Fruit fly (Drosophila melanogaster) whole organism, embryonic: ENCODE results near the gene CG43618.

Experiments used
- CG10462 ChIP-seq: fragments of 200-800 bp; sonication (Bioruptor generic); optimal IDR thresholded peaks from 2 replicates; lab custom pipeline; 2016; ENCODE audit warnings: missing biosample characterization, missing genetic modification characterization
- CG10543 ChIP-seq: fragments of 200-800 bp; sonication (Bioruptor generic); optimal IDR thresholded peaks from 3 replicates; lab custom pipeline; 2017; ENCODE audit warnings: missing biosample characterization, mild to moderate bottlenecking, missing genetic modification characterization, moderate library complexity
- CG10654 ChIP-seq: fragments of 200-800 bp; sonication (Bioruptor generic); optimal IDR thresholded peaks from 2 replicates; lab custom pipeline; 2016; ENCODE audit warnings: missing biosample characterization, missing genetic modification characterization
- CG11723 ChIP-seq: fragments of 200-800 bp; sonication (Bioruptor generic); optimal IDR thresholded peaks from 2 replicates; lab custom pipeline; 2017; ENCODE audit warnings: missing biosample characterization, mild to moderate bottlenecking, missing genetic modification characterization
- CG12236 ChIP-seq: fragments of 200-800 bp; sonication (Bioruptor generic); optimal IDR thresholded peaks from 2 replicates; lab custom pipeline; 2016; ENCODE audit warnings: missing biosample characterization, missing genetic modification characterization
- CG12299 ChIP-seq: fragments of 200-800 bp; sonication (Bioruptor generic); optimal IDR thresholded peaks from 2 replicates; lab custom pipeline; 2018; ENCODE audit warnings: missing biosample characterization, mild to moderate bottlenecking, missing genetic modification characterization
- CG13123 ChIP-seq: fragments of 200-800 bp; sonication (Bioruptor generic); optimal IDR thresholded peaks from 2 replicates; lab custom pipeline; 2016; ENCODE audit warnings: missing biosample characterization, missing genetic modification characterization
- CG17361 ChIP-seq: fragments of 200-800 bp; sonication (Bioruptor generic); IDR thresholded peaks from 3 replicates; pipeline ENCODE4 v1.3.6; 2022; ENCODE audit warnings: missing biosample characterization, missing genetic modification characterization
- CG17385 ChIP-seq: fragments of 200-800 bp; sonication (Bioruptor generic); optimal IDR thresholded peaks from 3 replicates; lab custom pipeline; 2018; ENCODE audit warnings: missing biosample characterization, mild to moderate bottlenecking, missing genetic modification characterization
- CG17802 ChIP-seq: fragments of 200-800 bp; sonication (Bioruptor generic); optimal IDR thresholded peaks from 2 replicates; lab custom pipeline; 2018; ENCODE audit warnings: missing biosample characterization, mild to moderate bottlenecking, missing genetic modification characterization, moderate library complexity
- CG17829 ChIP-seq: fragments of 200-800 bp; optimal IDR thresholded peaks from 2 replicates; lab custom pipeline; 2019; ENCODE audit warnings: missing biosample characterization, mild to moderate bottlenecking, missing genetic modification characterization, moderate library complexity
- CG18599 ChIP-seq: fragments of 200-800 bp; sonication (Bioruptor generic); optimal IDR thresholded peaks from 3 replicates; lab custom pipeline; 2017; ENCODE audit warnings: missing biosample characterization, missing genetic modification characterization, mild to moderate bottlenecking, moderate library complexity, missing genetic modification reagents
- CG31441 ChIP-seq: fragments of 200-800 bp; sonication (Bioruptor generic); IDR thresholded peaks from 2 replicates; pipeline ENCODE4 v1.3.6; 2022; ENCODE audit warnings: missing biosample characterization, missing genetic modification characterization
- CG4424 ChIP-seq: fragments of 200-800 bp; sonication (Bioruptor generic); optimal IDR thresholded peaks from 3 replicates; lab custom pipeline; 2016; ENCODE audit warnings: missing biosample characterization, missing genetic modification characterization
- CG7745 ChIP-seq: fragments of 200-800 bp; sonication (Bioruptor generic); optimal IDR thresholded peaks from 2 replicates; lab custom pipeline; 2018; ENCODE audit warnings: missing biosample characterization, mild to moderate bottlenecking, missing genetic modification characterization, moderate library complexity
- CG7786 ChIP-seq: fragments of 200-800 bp; sonication (Bioruptor generic); optimal IDR thresholded peaks from 2 replicates; lab custom pipeline; 2016; ENCODE audit warnings: missing biosample characterization, missing genetic modification characterization
- CG8281 ChIP-seq: fragments of 200-800 bp; sonication (Bioruptor generic); optimal IDR thresholded peaks from 2 replicates; lab custom pipeline; 2018; ENCODE audit warnings: missing biosample characterization, mild to moderate bottlenecking, missing genetic modification characterization, moderate library complexity
- CG8388 ChIP-seq: fragments of 200-800 bp; sonication (Bioruptor generic); optimal IDR thresholded peaks from 2 replicates; lab custom pipeline; 2019; ENCODE audit warnings: missing biosample characterization, mild to moderate bottlenecking, missing genetic modification characterization, moderate library complexity
- CG9609 ChIP-seq: fragments of 200-800 bp; sonication (Bioruptor generic); optimal IDR thresholded peaks from 3 replicates; lab custom pipeline; 2016; ENCODE audit warnings: missing biosample characterization, missing genetic modification characterization
- CoRest ChIP-seq: fragments of 200-800 bp; sonication (Bioruptor generic); optimal IDR thresholded peaks from 3 replicates; lab custom pipeline; 2018; ENCODE audit warnings: missing biosample characterization, mild to moderate bottlenecking, missing genetic modification characterization, moderate library complexity
- D ChIP-seq, 2 experiments: fragments of 200-800 bp in 1 of 2; fragments of >200 bp in 1 of 2; sonication (Bioruptor generic) in 1 of 2; optimal IDR thresholded peaks; 2 replicates in 1 of 2; 3 replicates in 1 of 2; lab custom pipeline; 2017; ENCODE audit warnings: mild to moderate bottlenecking in 1 of 2, missing biosample characterization in 1 of 2, missing genetic modification characterization in 1 of 2, missing genetic modification reagents in 1 of 2
- H15 ChIP-seq: fragments of 200-800 bp; sonication (Bioruptor generic); IDR thresholded peaks from 3 replicates; pipeline ENCODE4 v1.3.6; 2022; ENCODE audit warnings: missing biosample characterization, missing genetic modification characterization
- Hmx ChIP-seq: fragments of 200-800 bp; sonication (Bioruptor generic); optimal IDR thresholded peaks from 2 replicates; lab custom pipeline; 2016; ENCODE audit warnings: missing biosample characterization, missing genetic modification characterization
- Hr3 ChIP-seq: fragments of 200-800 bp; sonication (Bioruptor generic); optimal IDR thresholded peaks from 3 replicates; lab custom pipeline; 2016; ENCODE audit warnings: missing biosample characterization, missing genetic modification characterization
- Hr51 ChIP-seq, 2 experiments: fragments of 200-800 bp; sonication (Bioruptor generic); optimal IDR thresholded peaks; 2 replicates in 1 of 2; 3 replicates in 1 of 2; lab custom pipeline; 2016 to 2018; ENCODE audit warnings: missing biosample characterization in 2 of 2, missing genetic modification characterization in 2 of 2, mild to moderate bottlenecking in 1 of 2, moderate library complexity in 1 of 2
- Lhr ChIP-seq: fragments of 200-800 bp; sonication (Bioruptor generic); optimal IDR thresholded peaks from 3 replicates; lab custom pipeline; 2017; ENCODE audit warnings: mild to moderate bottlenecking, missing biosample characterization, missing genetic modification reagents, missing genetic modification characterization
- Lim3 ChIP-seq: fragments of 200-800 bp; sonication (Bioruptor generic); IDR thresholded peaks from 2 replicates; pipeline ENCODE4 v1.3.6; 2022; ENCODE audit warnings: missing biosample characterization, missing genetic modification characterization
- Max ChIP-seq: fragments of 200-800 bp; sonication (Bioruptor generic); optimal IDR thresholded peaks from 2 replicates; lab custom pipeline; 2016; ENCODE audit warnings: missing biosample characterization, mild to moderate bottlenecking, missing genetic modification characterization
- Nf-YA ChIP-seq: fragments of 200-800 bp; sonication (Bioruptor generic); IDR thresholded peaks from 2 replicates; pipeline ENCODE4 v1.3.6; 2022; ENCODE audit warnings: missing biosample characterization, missing genetic modification characterization
- Sox102F ChIP-seq: fragments of 200-800 bp; sonication (Bioruptor generic); optimal IDR thresholded peaks from 2 replicates; lab custom pipeline; 2018; ENCODE audit warnings: missing biosample characterization, mild to moderate bottlenecking, missing genetic modification characterization, moderate library complexity
- Taf1 ChIP-seq: fragments of 200-800 bp; sonication (Bioruptor generic); IDR thresholded peaks from 2 replicates; pipeline ENCODE4 v1.3.6; 2022; ENCODE audit warnings: missing biosample characterization, missing genetic modification characterization
- Usf ChIP-seq: fragments of 200-800 bp; sonication (Bioruptor generic); optimal IDR thresholded peaks from 2 replicates; lab custom pipeline; 2017; ENCODE audit warnings: missing genotype, missing biosample characterization, missing genetic modification characterization
- ase ChIP-seq: fragments of 200-800 bp; sonication (Bioruptor generic); IDR thresholded peaks from 3 replicates; pipeline ENCODE4 v1.3.6; 2022; ENCODE audit warnings: missing biosample characterization, missing genetic modification characterization
- ash1 ChIP-seq: fragments of 200-800 bp; sonication (Bioruptor generic); optimal IDR thresholded peaks from 2 replicates; lab custom pipeline; 2018; ENCODE audit warnings: missing biosample characterization, mild to moderate bottlenecking, missing genetic modification characterization
- bsh ChIP-seq, 2 experiments: fragments of 200-800 bp; sonication (Bioruptor generic); optimal IDR thresholded peaks; 2 replicates each; lab custom pipeline; 2017 to 2018; ENCODE audit warnings: mild to moderate bottlenecking in 2 of 2, missing biosample characterization in 2 of 2, missing genetic modification characterization in 2 of 2, moderate library complexity in 1 of 2
- disco-r ChIP-seq: fragments of 200-800 bp; sonication (Bioruptor generic); optimal IDR thresholded peaks from 2 replicates; lab custom pipeline; 2016; ENCODE audit warnings: missing biosample characterization, missing genetic modification characterization
- eyg ChIP-seq: fragments of 200-800 bp; sonication (Bioruptor generic); optimal IDR thresholded peaks from 3 replicates; lab custom pipeline; 2016; ENCODE audit warnings: missing biosample characterization, missing genetic modification characterization
- fu2 ChIP-seq: fragments of 200-800 bp; sonication (Bioruptor generic); optimal IDR thresholded peaks from 2 replicates; lab custom pipeline; 2016; ENCODE audit warnings: missing biosample characterization, missing genetic modification characterization
- hth ChIP-seq: fragments of >200 bp; optimal IDR thresholded peaks from 2 replicates; lab custom pipeline; 2017; ENCODE audit warnings: inconsistent platforms
- lbe ChIP-seq: fragments of 200-800 bp; sonication (Bioruptor generic); optimal IDR thresholded peaks from 2 replicates; lab custom pipeline; 2016; ENCODE audit warnings: missing biosample characterization, mild to moderate bottlenecking, missing genetic modification characterization
- onecut ChIP-seq: fragments of 200-800 bp; sonication (Bioruptor generic); IDR thresholded peaks from 2 replicates; pipeline ENCODE4 v1.3.6; 2022; ENCODE audit warnings: missing biosample characterization, missing genetic modification characterization
- pho ChIP-seq: fragments of 200-800 bp; sonication (Bioruptor generic); optimal IDR thresholded peaks from 2 replicates; lab custom pipeline; 2016; ENCODE audit warnings: missing biosample characterization, missing genetic modification characterization
- repo ChIP-seq: fragments of 200-800 bp; sonication (Bioruptor generic); optimal IDR thresholded peaks from 2 replicates; lab custom pipeline; 2016; ENCODE audit warnings: missing biosample characterization, missing genetic modification characterization
- salm ChIP-seq: fragments of 200-800 bp; sonication (Bioruptor generic); optimal IDR thresholded peaks from 2 replicates; lab custom pipeline; 2018; ENCODE audit warnings: missing biosample characterization, mild to moderate bottlenecking, missing genetic modification characterization
- sc ChIP-seq, 3 experiments: fragments of >200 bp in 2 of 3; fragments of 200-800 bp in 1 of 3; sonication (Bioruptor generic) in 1 of 3; optimal IDR thresholded peaks; 2 replicates in 2 of 3; 3 replicates in 1 of 3; lab custom pipeline; 2017; ENCODE audit warnings: mild to moderate bottlenecking in 1 of 3, missing biosample characterization in 1 of 3, missing genetic modification characterization in 1 of 3, missing genetic modification reagents in 1 of 3
- scrt ChIP-seq: fragments of 200-800 bp; sonication (Bioruptor generic); optimal IDR thresholded peaks from 2 replicates; lab custom pipeline; 2018; ENCODE audit warnings: missing biosample characterization, mild to moderate bottlenecking, missing genetic modification characterization, moderate library complexity
- sens ChIP-seq: fragments of 200-800 bp; sonication (Bioruptor generic); peaks from one replicate; lab custom pipeline; 2016; ENCODE audit warnings: missing biosample characterization, missing genetic modification characterization
- tna ChIP-seq: fragments of 200-800 bp; sonication (Bioruptor generic); IDR thresholded peaks from 2 replicates; pipeline ENCODE4 v1.3.6; 2022; ENCODE audit warnings: missing biosample characterization, missing genetic modification characterization; ENCODE audit not compliant: partially characterized antibody
- tx ChIP-seq: fragments of 200-800 bp; sonication (Bioruptor generic); optimal IDR thresholded peaks from 2 replicates; lab custom pipeline; 2016; ENCODE audit warnings: missing biosample characterization, missing genetic modification characterization

The CG43618 gene

DNA sequence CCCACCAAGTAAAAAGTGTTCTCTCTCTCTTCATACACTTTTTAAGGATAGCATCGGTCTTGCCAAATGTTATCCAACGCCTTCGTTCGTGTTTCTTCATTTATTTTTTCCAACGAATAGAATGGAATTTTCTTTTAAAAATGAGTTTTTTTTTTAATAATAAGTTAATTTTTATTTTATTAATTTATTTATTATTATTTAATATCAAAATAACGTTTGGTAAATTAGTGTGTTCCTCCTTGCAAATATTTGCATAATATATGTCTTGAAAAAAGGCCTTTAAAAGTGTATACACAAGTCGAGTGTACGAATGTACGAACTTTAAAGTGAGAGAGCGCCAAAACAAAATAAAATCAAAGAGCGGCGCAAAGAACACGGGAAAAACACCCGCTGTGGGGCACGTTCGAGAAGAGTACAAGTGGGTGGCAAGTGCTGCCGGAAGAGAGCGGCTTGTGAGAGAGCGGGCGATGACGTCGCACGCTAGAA lies 21.7 kb upstream of the CG43618 start (continued):
- TF ChIP-seq Usf (GFP tag; lab: Kevin White, UChicago): peak; percentile 70
- TF ChIP-seq Lim3 (GFP tag; lab: Robert Waterston, UW): no peak
- no peak; the same call in 1 of the 3 replicates for TF ChIP-seq CG17361 (GFP tag; lab: Robert Waterston, UW)
- TF ChIP-seq CG12236 (GFP tag; lab: Kevin White, UChicago): no peak
- 0 out of 3 replicates have a peak, but pooled peaks have one; percentile 48 for TF ChIP-seq H15 (GFP tag; lab: Robert Waterston, UW)
- peak; percentile 46 for TF ChIP-seq lbe (GFP tag; lab: Kevin White, UChicago)
- no peak for TF ChIP-seq tna (GFP tag; lab: Robert Waterston, UW)
- TF ChIP-seq CG11723: peak; percentile 77
- no peak for TF ChIP-seq disco-r
- no peak for TF ChIP-seq CG7786 (GFP tag; lab: Kevin White, UChicago)
- TF ChIP-seq ash1 (GFP tag; lab: Kevin White, UChicago): no peak
- TF ChIP-seq Hr3 (GFP tag; lab: Kevin White, UChicago): peak; percentile 91
- peak; percentile 44 for TF ChIP-seq CG9609
- TF ChIP-seq sens (GFP tag; lab: Kevin White, UChicago): no peak
- peak; percentile 25 for TF ChIP-seq CG10654
- TF ChIP-seq sc (optimal IDR thresholded peaks at IDR 0.05; lab: Kevin White, UChicago): no peak
- peak; percentile 86 for TF ChIP-seq sc (GFP tag; optimal IDR thresholded peaks at IDR 0.05; lab: Kevin White, UChicago)
- TF ChIP-seq Taf1: no peak
- peak; percentile 25 for TF ChIP-seq fu2 (GFP tag; lab: Kevin White, UChicago)
- TF ChIP-seq salm (tag; lab: Kevin White, UChicago): peak; percentile 89
- TF ChIP-seq CG10543 (GFP tag; lab: Kevin White, UChicago): peak; percentile 84
- peak; percentile 89 to 91 for TF ChIP-seq bsh (GFP tag; optimal IDR thresholded peaks at IDR 0.05; lab: Kevin White, UChicago)
- TF ChIP-seq D (optimal IDR thresholded peaks at IDR 0.05; lab: Kevin White, UChicago): no peak
- TF ChIP-seq D (GFP tag; optimal IDR thresholded peaks at IDR 0.05; lab: Kevin White, UChicago): peak; percentile 82
- peak; percentile 94 for TF ChIP-seq CG8388 (GFP tag; lab: Kevin White, UChicago)
- TF ChIP-seq Hr51 (GFP tag; optimal IDR thresholded peaks at IDR 0.05; lab: Kevin White, UChicago): peak; percentile 41 to 96
- no peak for TF ChIP-seq tx (GFP tag; lab: Kevin White, UChicago)
- peak; percentile 83 for TF ChIP-seq CG17829 (tag; lab: Kevin White, UChicago)
- TF ChIP-seq CG13123 (GFP tag; lab: Kevin White, UChicago): peak; percentile 53
- TF ChIP-seq CG4424 (GFP tag; lab: Kevin White, UChicago): peak; percentile 71
- no peak for TF ChIP-seq CG7745 (tag; lab: Kevin White, UChicago)
- TF ChIP-seq pho (GFP tag; lab: Kevin White, UChicago): peak; percentile 47
- TF ChIP-seq hth (lab: Kevin White, UChicago): no peak
- TF ChIP-seq CG12299: peak; percentile 85
- TF ChIP-seq onecut (GFP tag; lab: Robert Waterston, UW): peak; percentile 21; the same call in 1 of the 2 replicates
- TF ChIP-seq Sox102F (GFP tag; lab: Kevin White, UChicago): peak; percentile 94
- TF ChIP-seq CG10462 (GFP tag; lab: Kevin White, UChicago): peak; percentile 37
- TF ChIP-seq CG17385 (GFP tag; lab: Kevin White, UChicago): peak; percentile 92
- TF ChIP-seq CG18599 (GFP tag; lab: Kevin White, UChicago): peak; percentile 91
- no peak for TF ChIP-seq repo (GFP tag; lab: Kevin White, UChicago)
- TF ChIP-seq CG31441: peak; percentile 88
- peak; percentile 74 for TF ChIP-seq scrt (GFP tag; lab: Kevin White, UChicago)
- no peak for TF ChIP-seq eyg (GFP tag; lab: Kevin White, UChicago)
- TF ChIP-seq Nf-YA (GFP tag; lab: Robert Waterston, UW): no peak
- TF ChIP-seq Hmx (GFP tag; lab: Kevin White, UChicago): no peak
- TF ChIP-seq CoRest (tag; lab: Kevin White, UChicago): peak; percentile 97
- TF ChIP-seq CG8281 (tag; lab: Kevin White, UChicago): peak; percentile 68
- peak; percentile 13 for TF ChIP-seq Lhr (GFP tag; lab: Kevin White, UChicago)
- peak; percentile 49; the same call in 2 of the 3 replicates for TF ChIP-seq ase (GFP tag; lab: Robert Waterston, UW)
- TF ChIP-seq CG17802: no peak
- TF ChIP-seq Max (GFP tag; lab: Kevin White, UChicago): peak; percentile 61
